Worm (Caenorhabditis elegans): ENCODE measurements around the gene nlp-6.
A peak's percentile ranks its signal among the peaks of the same experiment; 100 is the strongest.

DNA sequence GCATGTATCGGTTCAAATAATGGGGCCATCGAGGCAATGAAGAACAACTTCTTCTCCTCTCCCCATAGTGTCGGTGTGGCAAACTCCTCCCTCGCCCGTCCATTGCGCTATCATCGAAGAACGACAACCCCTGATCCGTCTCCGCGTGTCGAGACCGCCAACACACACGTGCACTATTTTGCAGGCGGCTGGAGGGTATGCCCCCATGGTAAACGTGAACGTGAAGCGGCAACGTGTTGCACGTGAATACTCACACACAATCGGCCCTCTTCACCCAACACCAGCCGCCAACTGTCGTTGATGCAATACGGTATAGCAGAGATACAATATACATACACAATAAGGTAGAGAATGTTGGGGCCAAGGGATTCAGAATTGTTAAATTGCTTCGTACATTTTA is 29.1 kb upstream of the nlp-6 start:
- TF ChIP-seq nhr-111 (GFP tag; optimal IDR thresholded peaks at IDR 0.05) (no peak), arid-1 (GFP tag; conservative IDR thresholded peaks at IDR 0.05) (no peak), nhr-6 (tag; optimal IDR thresholded peaks at IDR 0.05) (no peak), attf-4 (tag; optimal IDR thresholded peaks at IDR 0.05) (no peak), egl-43 (GFP tag; IDR thresholded peaks at IDR 0.05) (no peak), lin-39 (tag; optimal IDR thresholded peaks at IDR 0.05) (no peak), mdt-29 (GFP tag; IDR thresholded peaks at IDR 0.05) (no peak), zip-11 (GFP tag; IDR thresholded peaks at IDR 0.05) (no peak), lin-13 (GFP tag; optimal IDR thresholded peaks at IDR 0.05) (no peak), nhr-28 (tag; optimal IDR thresholded peaks at IDR 0.05) (peak; percentile 78), nhr-77 (tag; optimal IDR thresholded peaks at IDR 0.05) (no peak)

Data from whole organism, L4 larva.